Worm (Caenorhabditis elegans) whole organism, L1 larva: ENCODE measurements around the gene R166.2.

ENCODE experiments used
- nhr-12 ChIP-seq: sonication (generic microtip); optimal IDR thresholded peaks from 2 replicates; lab custom pipeline; 2017; ENCODE audit warnings: missing biosample characterization, missing genetic modification characterization
- nhr-237 ChIP-seq: fragments of 150-350 bp; optimal IDR thresholded peaks from 2 replicates; lab custom pipeline; 2014; ENCODE audit warnings: missing biosample characterization, missing genetic modification characterization
- nhr-76 ChIP-seq: sonication (generic microtip); optimal IDR thresholded peaks from 2 replicates; lab custom pipeline; 2017; ENCODE audit warnings: missing biosample characterization, missing genetic modification characterization
- pqm-1 ChIP-seq: sonication (generic microtip); optimal IDR thresholded peaks from 3 replicates; lab custom pipeline; 2017; ENCODE audit warnings: missing biosample characterization, missing genetic modification characterization

DNA sequence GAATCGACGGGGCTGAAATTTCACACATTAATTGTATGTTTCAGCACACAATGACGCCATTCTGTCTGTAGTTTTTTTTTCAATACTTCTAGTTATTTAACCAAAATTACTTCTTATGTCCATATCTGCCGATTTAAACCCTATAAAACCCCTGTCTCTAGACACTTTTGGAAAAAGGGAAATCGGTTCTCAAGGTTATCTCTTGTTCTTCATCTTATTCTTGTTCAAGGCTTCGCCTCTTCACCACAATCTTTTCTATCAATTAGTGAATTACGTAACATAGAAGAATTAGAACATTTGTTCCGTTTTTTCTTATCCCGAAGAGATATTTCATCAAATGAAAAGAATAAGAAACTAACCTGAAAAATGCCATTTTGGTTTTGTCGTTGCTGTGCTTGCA, 36.8 kb downstream of the R166.2 start:
- TF ChIP-seq nhr-12 (tag; lab: Kevin White, UChicago), result no peak
- TF ChIP-seq nhr-76 (tag; lab: Kevin White, UChicago), result no peak
- TF ChIP-seq nhr-237 (tag; lab: Kevin White, UChicago), result no peak
- TF ChIP-seq pqm-1 (tag; lab: Kevin White, UChicago), result no peak
